Worm (Caenorhabditis elegans) whole organism, L3 larva: Measurements from ENCODE around the gene C27B7.2.

ENCODE experiments used
- R02D3.7 ChIP-seq: fragments of 150-350 bp; optimal IDR thresholded peaks from 2 replicates; lab custom pipeline; 2014; ENCODE audit warnings: missing biosample characterization, missing genetic modification characterization
- aly-2 ChIP-seq: fragments of 150-350 bp; optimal IDR thresholded peaks from 2 replicates; lab custom pipeline; 2014; ENCODE audit warnings: missing biosample characterization, missing genetic modification characterization
- ama-1 ChIP-seq: fragments of 150-350 bp; optimal IDR thresholded peaks from 2 replicates; lab custom pipeline; 2018
- ceh-16 ChIP-seq: sonication (generic microtip); optimal IDR thresholded peaks from 2 replicates; lab custom pipeline; 2017; ENCODE audit warnings: missing biosample characterization, missing genetic modification characterization
- ceh-9 ChIP-seq: sonication (generic microtip); optimal IDR thresholded peaks from 2 replicates; lab custom pipeline; 2018; ENCODE audit warnings: missing biosample characterization, missing genetic modification characterization
- daf-12 ChIP-seq: fragments of 150-350 bp; optimal IDR thresholded peaks from 2 replicates; lab custom pipeline; 2014; ENCODE audit warnings: missing biosample characterization, missing genetic modification reagents, missing genetic modification characterization
- egl-27 ChIP-seq: sonication (generic microtip); optimal IDR thresholded peaks from 4 replicates; lab custom pipeline; 2017; ENCODE audit warnings: missing biosample characterization, missing genetic modification reagents, missing genetic modification characterization
- elt-1 ChIP-seq: fragments of 150-350 bp; optimal IDR thresholded peaks from 2 replicates; lab custom pipeline; 2014; ENCODE audit warnings: missing biosample characterization, missing genetic modification characterization
- elt-2 ChIP-seq: sonication (generic microtip); optimal IDR thresholded peaks from 2 replicates; lab custom pipeline; 2016; ENCODE audit warnings: missing genetic modification reagents, mild to moderate bottlenecking, missing genetic modification characterization, missing compliant biosample characterization
- elt-3 ChIP-seq, 3 experiments: fragments of 150-350 bp in 1 of 3; sonication (generic microtip) in 2 of 3; optimal IDR thresholded peaks; 2 replicates in 2 of 3; 4 replicates in 1 of 3; lab custom pipeline; 2014 to 2017; ENCODE audit warnings: missing biosample characterization in 3 of 3, missing genetic modification characterization in 3 of 3
- eor-1 ChIP-seq, 2 experiments: fragments of 150-350 bp; optimal IDR thresholded peaks; 2 replicates each; lab custom pipeline; 2014 to 2018; ENCODE audit warnings: missing biosample characterization in 2 of 2, missing genetic modification characterization in 2 of 2
- fkh-10 ChIP-seq: sonication (generic microtip); optimal IDR thresholded peaks from 2 replicates; lab custom pipeline; 2017; ENCODE audit warnings: missing biosample characterization, missing genetic modification reagents, missing genetic modification characterization
- fkh-2 ChIP-seq: fragments of 150-350 bp; optimal IDR thresholded peaks from 2 replicates; lab custom pipeline; 2014; ENCODE audit warnings: missing biosample characterization, missing genetic modification reagents, missing genetic modification characterization
- hmg-11 ChIP-seq: sonication (generic microtip); optimal IDR thresholded peaks from 2 replicates; lab custom pipeline; 2016; ENCODE audit warnings: missing genetic modification characterization, missing compliant biosample characterization
- jun-1 ChIP-seq: fragments of 150-350 bp; optimal IDR thresholded peaks from 2 replicates; lab custom pipeline; 2014; ENCODE audit warnings: missing biosample characterization, missing genetic modification reagents, missing genetic modification characterization
- lin-15B ChIP-seq: fragments of 150-350 bp; optimal IDR thresholded peaks from 2 replicates; lab custom pipeline; 2014; ENCODE audit warnings: missing biosample characterization, missing genetic modification characterization
- lin-39 ChIP-seq: fragments of 150-350 bp; optimal IDR thresholded peaks from 2 replicates; lab custom pipeline; 2018; ENCODE audit warnings: missing biosample characterization, missing genetic modification reagents, missing genetic modification characterization
- lsy-12 ChIP-seq: sonication (generic microtip); optimal IDR thresholded peaks from 2 replicates; lab custom pipeline; 2016; ENCODE audit warnings: mild to moderate bottlenecking, missing genetic modification characterization, missing compliant biosample characterization
- mdl-1 ChIP-seq: fragments of 150-350 bp; optimal IDR thresholded peaks from 2 replicates; lab custom pipeline; 2014; ENCODE audit warnings: missing biosample characterization, missing genetic modification characterization
- mml-1 ChIP-seq: fragments of 150-350 bp; sonication (generic microtip); optimal IDR thresholded peaks from 3 replicates; lab custom pipeline; 2014; ENCODE audit warnings: missing biosample characterization, missing genetic modification characterization
- nfya-1 ChIP-seq: sonication (generic microtip); optimal IDR thresholded peaks from 2 replicates; lab custom pipeline; 2017; ENCODE audit warnings: missing genetic modification characterization, mild to moderate bottlenecking, missing compliant biosample characterization, antibody characterized with exemption, moderate library complexity; ENCODE audit not compliant: insufficient read depth
- nhr-12 ChIP-seq: fragments of 150-350 bp; optimal IDR thresholded peaks from 2 replicates; lab custom pipeline; 2014; ENCODE audit warnings: missing biosample characterization, missing genetic modification characterization
- nhr-23 ChIP-seq: fragments of 150-350 bp; optimal IDR thresholded peaks from 2 replicates; lab custom pipeline; 2014; ENCODE audit warnings: missing biosample characterization, missing genetic modification reagents, missing genetic modification characterization
- nhr-237 ChIP-seq: fragments of 150-350 bp; optimal IDR thresholded peaks from 2 replicates; lab custom pipeline; 2014; ENCODE audit warnings: missing biosample characterization, missing genetic modification characterization
- nhr-25 ChIP-seq: sonication (generic microtip); optimal IDR thresholded peaks from 2 replicates; lab custom pipeline; 2017; ENCODE audit warnings: missing biosample characterization, missing genetic modification characterization
- nhr-28 ChIP-seq: fragments of 150-350 bp; optimal IDR thresholded peaks from 2 replicates; lab custom pipeline; 2014; ENCODE audit warnings: missing biosample characterization, missing genetic modification characterization
- nhr-43 ChIP-seq: sonication (generic microtip); optimal IDR thresholded peaks from 2 replicates; lab custom pipeline; 2016; ENCODE audit warnings: mild to moderate bottlenecking, missing genetic modification characterization, missing compliant biosample characterization; ENCODE audit not compliant: poor library complexity, severe bottlenecking
- nhr-67 ChIP-seq: fragments of 150-350 bp; optimal IDR thresholded peaks from 2 replicates; lab custom pipeline; 2014; ENCODE audit warnings: missing biosample characterization, missing genetic modification characterization
- nhr-76 ChIP-seq: fragments of 150-350 bp; sonication (generic microtip); optimal IDR thresholded peaks from 5 replicates; lab custom pipeline; 2014; ENCODE audit warnings: missing biosample characterization, missing genetic modification characterization
- nhr-77 ChIP-seq: fragments of 150-350 bp; optimal IDR thresholded peaks from 2 replicates; lab custom pipeline; 2014; ENCODE audit warnings: missing biosample characterization, missing genetic modification characterization
- pha-4 ChIP-seq: fragments of 150-350 bp; optimal IDR thresholded peaks from 2 replicates; lab custom pipeline; 2014; ENCODE audit warnings: missing biosample characterization, missing genetic modification reagents, missing genetic modification characterization
- pqm-1 ChIP-seq: fragments of 150-350 bp; optimal IDR thresholded peaks from 2 replicates; lab custom pipeline; 2017; ENCODE audit warnings: missing biosample characterization, missing genetic modification characterization, inconsistent platforms
- sea-2 ChIP-seq: fragments of 150-350 bp; sonication (generic microtip); optimal IDR thresholded peaks from 4 replicates; lab custom pipeline; 2014; ENCODE audit warnings: missing biosample characterization, missing genetic modification reagents, missing genetic modification characterization
- skn-1 ChIP-seq: fragments of 150-350 bp; optimal IDR thresholded peaks from 2 replicates; lab custom pipeline; 2014; ENCODE audit warnings: missing biosample characterization, missing genetic modification characterization
- snpc-4 ChIP-seq: fragments of 150-350 bp; optimal IDR thresholded peaks from 2 replicates; lab custom pipeline; 2014; ENCODE audit warnings: missing biosample characterization, missing genetic modification characterization
- tbx-2 ChIP-seq: sonication (generic microtip); optimal IDR thresholded peaks from 2 replicates; lab custom pipeline; 2016; ENCODE audit warnings: mild to moderate bottlenecking, missing genetic modification characterization, missing compliant biosample characterization
- ztf-4 ChIP-seq: fragments of 150-350 bp; optimal IDR thresholded peaks from 2 replicates; lab custom pipeline; 2014; ENCODE audit warnings: missing biosample characterization, missing genetic modification characterization

Gene C27B7.2

DNA sequence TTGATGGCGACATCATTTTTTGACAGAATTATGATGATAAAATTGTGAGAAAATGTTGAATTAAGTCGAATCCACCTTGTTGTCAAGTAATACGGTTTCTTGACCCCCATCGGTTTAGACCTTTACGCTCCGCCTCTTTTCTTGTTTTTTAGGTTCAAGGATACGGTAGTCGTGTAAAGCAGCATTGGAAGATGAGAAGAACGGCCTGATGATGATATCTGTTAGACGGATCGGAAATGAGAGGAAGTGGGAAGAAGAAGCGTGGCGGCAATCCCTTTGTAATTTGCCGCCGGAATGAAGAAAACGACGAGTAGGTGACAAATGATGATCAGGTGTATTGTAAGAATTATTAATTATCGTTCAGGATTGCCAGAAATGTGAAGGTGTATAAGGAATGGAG, 12.8 kb upstream of the C27B7.2 start, which contains the start of gene npax-4:
Gene npax-4 (minus strand): TSS at position 101 of the 400 bp plus-strand sequence.
- TF ChIP-seq nhr-28, result no peak
- TF ChIP-seq nhr-77 (tag; lab: Kevin White, UChicago), result no peak
- no peak for TF ChIP-seq nhr-25 (tag; lab: Kevin White, UChicago)
- no peak for TF ChIP-seq pqm-1 (tag; lab: Kevin White, UChicago)
- TF ChIP-seq fkh-10 (GFP tag; lab: Kevin White, UChicago), result no peak
- TF ChIP-seq fkh-2 (tag; lab: Kevin White, UChicago), result no peak
- TF ChIP-seq elt-1 (tag; lab: Kevin White, UChicago), result no peak
- no peak for TF ChIP-seq skn-1 (tag; lab: Kevin White, UChicago)
- TF ChIP-seq R02D3.7 (tag; lab: Kevin White, UChicago), result no peak
- TF ChIP-seq lsy-12 (tag; lab: Kevin White, UChicago), result no peak
- no peak for TF ChIP-seq ceh-16 (tag; lab: Kevin White, UChicago)
- no peak for TF ChIP-seq mdl-1 (tag; lab: Kevin White, UChicago)

- TF ChIP-seq pha-4 (tag; lab: Kevin White, UChicago), result no peak
- TF ChIP-seq mml-1 (tag; lab: Kevin White, UChicago), result no peak
- no peak for TF ChIP-seq lsy-12 (tag; lab: Kevin White, UChicago)
- no peak for TF ChIP-seq nhr-12
- no peak for TF ChIP-seq nhr-237 (tag; lab: Kevin White, UChicago)
- TF ChIP-seq nhr-43, result no peak
- TF ChIP-seq nhr-67 (tag; lab: Kevin White, UChicago), result no peak
- TF ChIP-seq ztf-4 (tag; lab: Kevin White, UChicago), result no peak
- no peak for TF ChIP-seq nhr-28
- TF ChIP-seq mdl-1 (tag; lab: Kevin White, UChicago), result no peak
- no peak for TF ChIP-seq lin-39 (tag; lab: Kevin White, UChicago)
- no peak for TF ChIP-seq nhr-23 (tag; lab: Kevin White, UChicago)
- TF ChIP-seq fkh-10 (GFP tag; lab: Kevin White, UChicago), result no peak
- no peak for TF ChIP-seq elt-3 (tag; optimal IDR thresholded peaks at IDR 0.05; lab: Kevin White, UChicago)
- no peak for TF ChIP-seq nhr-25 (tag; lab: Kevin White, UChicago)
Observed at ce11 chrIV:8881181-8881580, 11.5 kb upstream of the C27B7.2 start, which contains the start of gene C09G9.8. TSS of gene C09G9.8 (plus strand) at chrIV:8881481.

- no peak for TF ChIP-seq elt-2 (tag; lab: Kevin White, UChicago)
- TF ChIP-seq aly-2 (tag; lab: Kevin White, UChicago), result no peak
- no peak for TF ChIP-seq ama-1 (lab: Kevin White, UChicago)
- no peak for TF ChIP-seq nhr-28
Observed at ce11 chrIV:8886228-8886627, 6.4 kb upstream of the C27B7.2 start, which contains the start of gene C09G9.5. TSS of gene C09G9.5 (plus strand) at chrIV:8886528.

- TF ChIP-seq nhr-12 (no peak), elt-3 (tag; optimal IDR thresholded peaks at IDR 0.05; lab: Kevin White, UChicago) (no peak), tbx-2 (tag; lab: Kevin White, UChicago) (no peak), eor-1 (tag; optimal IDR thresholded peaks at IDR 0.05; lab: Kevin White, UChicago) (no peak), daf-12 (tag; lab: Kevin White, UChicago) (no peak), nhr-23 (tag; lab: Kevin White, UChicago) (no peak)
Observed at ce11 chrIV:8888525-8889026, 4.1 kb upstream of the C27B7.2 start, which contains the start of gene oma-1. TSS of gene oma-1 (plus strand) at chrIV:8888976.

ce11 chrIV:8891131-8891530, 1.5 kb upstream of the C27B7.2 start, which contains the start of gene spr-2:
TSS of gene spr-2 (plus strand) at chrIV:8891462.
- TF ChIP-seq ceh-9 (tag; lab: Kevin White, UChicago) (no peak), nhr-43 (peak; percentile 63), nhr-23 (tag; lab: Kevin White, UChicago) (peak; percentile 80), lin-15B (peak; percentile 65), snpc-4 (tag; lab: Kevin White, UChicago) (peak; percentile 85), R02D3.7 (tag; lab: Kevin White, UChicago) (no peak), eor-1 (tag; optimal IDR thresholded peaks at IDR 0.05; lab: Kevin White, UChicago) (no peak), fkh-10 (GFP tag; lab: Kevin White, UChicago) (no peak), elt-1 (tag; lab: Kevin White, UChicago) (peak; percentile 32), mml-1 (tag; lab: Kevin White, UChicago) (no peak), pha-4 (tag; lab: Kevin White, UChicago) (peak; percentile 88), nhr-77 (tag; lab: Kevin White, UChicago) (no peak), sea-2 (GFP tag; lab: Kevin White, UChicago) (no peak), nhr-76 (tag; lab: Kevin White, UChicago) (no peak), lin-39 (tag; lab: Kevin White, UChicago) (peak; percentile 13), nfya-1 (peak; percentile 68), jun-1 (tag; lab: Kevin White, UChicago) (peak; percentile 19), nhr-28 (no peak), daf-12 (tag; lab: Kevin White, UChicago) (no peak), egl-27 (tag; lab: Kevin White, UChicago) (no peak), hmg-11 (tag; lab: Kevin White, UChicago) (peak; percentile 60), elt-2 (tag; lab: Kevin White, UChicago) (peak; percentile 36), nhr-25 (tag; lab: Kevin White, UChicago) (peak; percentile 34), tbx-2 (tag; lab: Kevin White, UChicago) (peak; percentile 18)
